Worm (Caenorhabditis elegans): ENCODE data around the gene M163.7.

Gene M163.7

DNA sequence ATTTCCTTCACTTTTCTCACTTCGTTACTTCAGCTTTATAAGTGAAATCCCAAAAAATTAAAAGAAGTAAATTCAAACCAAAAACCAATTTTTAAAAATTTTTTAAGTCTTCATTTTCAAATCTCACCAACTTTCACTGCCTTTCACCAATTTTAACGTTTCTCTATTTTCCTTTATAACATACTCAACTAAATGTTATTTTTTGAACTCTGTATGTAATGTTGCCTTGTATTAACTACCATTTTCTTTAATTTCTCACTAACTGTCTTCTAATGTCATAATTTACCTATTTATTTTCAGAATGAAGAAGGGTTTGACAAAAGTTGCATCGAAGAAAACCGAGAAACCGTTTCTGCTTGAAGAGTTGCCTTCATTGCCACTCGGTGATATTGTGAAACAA is 19.9 kb upstream of the M163.7 start, which contains the start of gene F23D12.4:
Gene F23D12.4, plus strand, starts transcription at position 301 of the 400 bp plus-strand sequence.
- TF ChIP-seq dpl-1 (GFP tag; optimal IDR thresholded peaks at IDR 0.05) (no peak), nhr-76 (tag; optimal IDR thresholded peaks at IDR 0.05) (no peak), mep-1 (tag; optimal IDR thresholded peaks at IDR 0.05) (no peak), sox-4 (tag; optimal IDR thresholded peaks at IDR 0.05) (no peak), ztf-11 (tag; optimal IDR thresholded peaks at IDR 0.05) (no peak)

DNA sequence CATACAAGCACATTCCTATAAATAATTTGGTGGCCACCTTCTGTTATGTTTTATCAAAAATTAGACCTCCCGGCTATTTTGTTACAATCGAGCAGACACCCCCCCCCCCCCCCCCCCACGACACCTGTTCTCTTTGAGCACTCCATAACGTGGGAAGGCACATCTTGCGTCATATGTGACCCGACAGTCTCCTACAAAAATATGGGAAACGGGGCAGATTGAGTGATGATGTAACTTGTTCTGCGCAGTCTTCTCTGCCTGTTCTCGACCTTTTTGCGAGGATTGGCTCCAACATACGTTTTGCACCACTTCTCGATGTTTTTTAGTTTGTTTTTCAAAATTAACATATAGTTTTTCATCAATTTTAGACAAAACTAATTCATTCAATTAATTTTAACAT is 17.1 kb upstream of the M163.7 start:
- TF ChIP-seq nhr-84 (tag; optimal IDR thresholded peaks at IDR 0.05) (no peak), nhr-71 (tag; optimal IDR thresholded peaks at IDR 0.05) (no peak), ces-1 (GFP tag; optimal IDR thresholded peaks at IDR 0.05) (no peak), skn-1 (tag; optimal IDR thresholded peaks at IDR 0.05) (no peak), zag-1 (tag; optimal IDR thresholded peaks at IDR 0.05) (no peak), unc-30 (tag; optimal IDR thresholded peaks at IDR 0.05) (no peak), lin-13 (GFP tag; optimal IDR thresholded peaks at IDR 0.05) (no peak), Y116A8C.19 (tag; optimal IDR thresholded peaks at IDR 0.05; ENCODE audit: borderline replicate concordance) (no peak)

DNA sequence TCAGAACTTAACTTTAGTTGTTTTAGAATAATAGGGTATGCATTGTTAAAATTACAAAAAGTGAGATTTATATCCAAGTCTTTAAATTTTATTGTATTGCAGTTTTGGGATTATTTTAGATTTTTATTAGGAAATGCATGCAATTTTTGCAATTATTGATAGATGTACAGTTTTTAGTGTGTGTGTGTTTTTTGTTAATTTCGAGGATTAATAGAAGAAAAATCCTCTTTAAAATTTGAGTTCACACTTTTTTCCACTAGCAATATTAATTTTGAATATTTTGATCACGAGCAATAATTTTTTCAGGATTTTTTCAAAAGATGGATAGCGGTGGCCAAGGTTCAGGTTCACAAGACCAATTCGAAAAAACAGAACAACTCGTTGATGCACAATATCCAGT is 16.7 kb upstream of the M163.7 start, which contains the start of gene jmjd-3.2:
Gene jmjd-3.2, plus strand, starts transcription at position 301 of the 400 bp plus-strand sequence.
- no peak for TF ChIP-seq nhr-19 (GFP tag; conservative IDR thresholded peaks at IDR 0.05)
- TF ChIP-seq lin-14 (GFP tag; optimal IDR thresholded peaks at IDR 0.05) = no peak
- TF ChIP-seq C04F5.9 (tag; optimal IDR thresholded peaks at IDR 0.05) = no peak
- no peak for TF ChIP-seq lin-39 (tag; optimal IDR thresholded peaks at IDR 0.05)
- no peak for TF ChIP-seq elt-2 (tag; optimal IDR thresholded peaks at IDR 0.05)
- no peak for TF ChIP-seq ceh-63 (GFP tag; optimal IDR thresholded peaks at IDR 0.05)
- no peak for TF ChIP-seq nhr-12 (tag; optimal IDR thresholded peaks at IDR 0.05)
- TF ChIP-seq fkh-10 (GFP tag; optimal IDR thresholded peaks at IDR 0.05) = no peak
- TF ChIP-seq unc-98 (GFP tag; IDR thresholded peaks at IDR 0.05) = no peak
- no peak for TF ChIP-seq lsy-2 (tag; optimal IDR thresholded peaks at IDR 0.05)
- no peak for TF ChIP-seq sox-4 (tag; optimal IDR thresholded peaks at IDR 0.05)
- no peak for TF ChIP-seq vab-15 (tag; optimal IDR thresholded peaks at IDR 0.05)
- TF ChIP-seq lin-35 (GFP tag; optimal IDR thresholded peaks at IDR 0.05) = no peak
- TF ChIP-seq pag-3 (tag; optimal IDR thresholded peaks at IDR 0.05; ENCODE audit: borderline replicate concordance, insufficient read depth) = no peak
- no peak for TF ChIP-seq tlp-1 (tag; optimal IDR thresholded peaks at IDR 0.05)
- TF ChIP-seq dpl-1 (GFP tag; optimal IDR thresholded peaks at IDR 0.05) = no peak
- TF ChIP-seq unc-86 (tag; optimal IDR thresholded peaks at IDR 0.05) = no peak
- no peak for TF ChIP-seq mef-2 (tag; optimal IDR thresholded peaks at IDR 0.05)
- no peak for TF ChIP-seq lir-3 (tag; optimal IDR thresholded peaks at IDR 0.05; ENCODE audit: poor library complexity)
- no peak for TF ChIP-seq xbp-1 (tag; optimal IDR thresholded peaks at IDR 0.05)

DNA sequence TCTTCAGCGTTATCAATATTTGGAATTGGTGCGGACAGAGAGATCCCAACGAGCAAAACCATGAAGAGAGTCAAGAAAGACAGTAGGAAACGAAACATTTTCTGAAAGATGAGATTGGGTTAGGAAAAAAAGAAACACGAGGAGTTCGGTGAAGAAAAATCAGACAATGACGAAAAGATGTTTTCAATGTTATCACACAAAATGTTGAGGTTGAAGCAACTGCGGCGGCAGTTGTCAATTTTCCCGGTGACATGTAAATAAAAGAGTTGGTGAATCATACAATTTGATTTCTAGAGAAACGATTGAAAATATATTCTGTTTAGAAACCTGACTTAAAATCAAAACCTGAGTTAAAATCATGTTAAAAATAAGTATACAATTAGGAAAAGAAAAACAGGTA is 10.9 kb upstream of the M163.7 start, which contains the start of gene F23D12.7:
Gene F23D12.7, minus strand, starts transcription at position 101 of the 400 bp plus-strand sequence.
- TF ChIP-seq rnt-1 (tag; optimal IDR thresholded peaks at IDR 0.05) = peak; percentile 43
- no peak for TF ChIP-seq snpc-4 (tag; optimal IDR thresholded peaks at IDR 0.05)
- TF ChIP-seq nhr-28 (tag; optimal IDR thresholded peaks at IDR 0.05) = no peak

DNA sequence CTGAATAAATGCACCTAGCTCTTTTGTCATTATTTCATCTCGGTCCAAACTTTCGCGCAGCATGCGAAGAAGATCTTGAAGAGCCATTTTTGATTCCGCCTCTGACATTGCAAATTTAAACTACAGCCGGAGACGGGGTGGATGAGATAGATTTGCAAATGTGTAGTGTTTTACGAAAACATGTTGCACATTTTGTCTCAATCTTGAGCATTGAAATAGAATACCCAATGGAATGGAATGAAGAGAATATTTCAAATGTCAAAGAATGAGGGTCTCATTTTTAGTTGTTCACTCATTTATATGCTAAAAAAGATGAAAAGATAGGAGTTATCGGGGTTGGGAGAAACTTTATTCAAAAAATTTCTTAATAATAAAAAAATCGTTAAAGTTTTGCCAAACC is 9.2 kb upstream of the M163.7 start, which contains the start of gene Y66C5A.1:
Gene Y66C5A.1, minus strand, starts transcription at position 101 of the 400 bp plus-strand sequence.
- TF ChIP-seq fkh-8 (tag; optimal IDR thresholded peaks at IDR 0.05) (no peak), sox-4 (tag; optimal IDR thresholded peaks at IDR 0.05) (no peak), swsn-7 (tag; optimal IDR thresholded peaks at IDR 0.05) (no peak), egl-27 (tag; optimal IDR thresholded peaks at IDR 0.05) (no peak), C16A3.4 (tag; optimal IDR thresholded peaks at IDR 0.05) (no peak), hlh-4 (tag; optimal IDR thresholded peaks at IDR 0.05) (no peak)
